Worm (Caenorhabditis elegans) whole organism, late embryonic: ENCODE data around the gene lmd-4.

ENCODE experiments used
- C08G9.2 ChIP-seq: sonication (generic microtip); optimal IDR thresholded peaks from 2 replicates; lab custom pipeline; 2016; ENCODE audit warnings: mild to moderate bottlenecking, missing genetic modification characterization, moderate library complexity, missing compliant biosample characterization
- C38D4.7 ChIP-seq: fragments of 200-800 bp; sonication (Bioruptor generic); optimal IDR thresholded peaks from 2 replicates; lab custom pipeline; 2018; ENCODE audit warnings: mild to moderate bottlenecking, missing genetic modification characterization, moderate library complexity, missing compliant biosample characterization
- F13H6.1 ChIP-seq: sonication (generic microtip); optimal IDR thresholded peaks from 2 replicates; lab custom pipeline; 2016; ENCODE audit warnings: missing genetic modification characterization, missing compliant biosample characterization
- Y22D7AL.16 ChIP-seq: sonication (generic microtip); optimal IDR thresholded peaks from 2 replicates; lab custom pipeline; 2016; ENCODE audit warnings: missing genetic modification characterization, missing compliant biosample characterization
- ceh-18 ChIP-seq: sonication (generic microtip); optimal IDR thresholded peaks from 2 replicates; lab custom pipeline; 2016; ENCODE audit warnings: missing genetic modification characterization, missing compliant biosample characterization
- ceh-2 ChIP-seq: sonication (generic microtip); optimal IDR thresholded peaks from 2 replicates; lab custom pipeline; 2016; ENCODE audit warnings: missing genotype, missing genetic modification characterization, missing compliant biosample characterization
- ceh-30 ChIP-seq: fragments of 150-350 bp; optimal IDR thresholded peaks from 2 replicates; lab custom pipeline; 2014; ENCODE audit warnings: missing biosample characterization, missing genetic modification characterization
- ceh-34 ChIP-seq: sonication (generic microtip); optimal IDR thresholded peaks from 2 replicates; lab custom pipeline; 2016; ENCODE audit warnings: mild to moderate bottlenecking, missing genetic modification characterization, missing compliant biosample characterization
- ceh-48 ChIP-seq: sonication (generic microtip); optimal IDR thresholded peaks from 2 replicates; lab custom pipeline; 2016; ENCODE audit warnings: missing genetic modification characterization, inconsistent platforms, missing compliant biosample characterization
- che-1 ChIP-seq: sonication (generic microtip); optimal IDR thresholded peaks from 2 replicates; lab custom pipeline; 2016; ENCODE audit warnings: mild to moderate bottlenecking, missing genetic modification characterization, missing compliant biosample characterization
- elt-2 ChIP-seq: sonication (generic microtip); optimal IDR thresholded peaks from 2 replicates; lab custom pipeline; 2016; ENCODE audit warnings: missing genetic modification reagents, missing genetic modification characterization, missing compliant biosample characterization
- elt-4 ChIP-seq: sonication (generic microtip); optimal IDR thresholded peaks from 2 replicates; lab custom pipeline; 2016; ENCODE audit warnings: missing genetic modification characterization, missing compliant biosample characterization
- ets-4 ChIP-seq: sonication (generic microtip); optimal IDR thresholded peaks from 2 replicates; lab custom pipeline; 2016; ENCODE audit warnings: missing genetic modification characterization, missing compliant biosample characterization
- fax-1 ChIP-seq: sonication (generic microtip); optimal IDR thresholded peaks from 2 replicates; lab custom pipeline; 2016; ENCODE audit warnings: missing genotype, missing genetic modification characterization, missing compliant biosample characterization
- fkh-10 ChIP-seq: fragments of 150-350 bp; optimal IDR thresholded peaks from 2 replicates; lab custom pipeline; 2014; ENCODE audit warnings: missing biosample characterization, missing genetic modification reagents, missing genetic modification characterization
- hlh-13 ChIP-seq: fragments of 200-800 bp; sonication (Bioruptor generic); optimal IDR thresholded peaks from 2 replicates; lab custom pipeline; 2018; ENCODE audit warnings: mild to moderate bottlenecking, missing genetic modification characterization, missing compliant biosample characterization
- hlh-30 ChIP-seq: sonication (generic microtip); optimal IDR thresholded peaks from 2 replicates; lab custom pipeline; 2017; ENCODE audit warnings: antibody characterized with exemption, missing genetic modification characterization, missing compliant biosample characterization; ENCODE audit not compliant: insufficient read depth
- hlh-6 ChIP-seq: sonication (generic microtip); optimal IDR thresholded peaks from 2 replicates; lab custom pipeline; 2016; ENCODE audit warnings: missing genotype, missing genetic modification characterization, missing compliant biosample characterization
- lin-11 ChIP-seq: fragments of 200-800 bp; sonication (Bioruptor generic); optimal IDR thresholded peaks from 2 replicates; lab custom pipeline; 2018; ENCODE audit warnings: mild to moderate bottlenecking, missing genetic modification characterization, missing compliant biosample characterization
- madf-2 ChIP-seq: sonication (generic microtip); optimal IDR thresholded peaks from 2 replicates; lab custom pipeline; 2017; ENCODE audit warnings: missing genetic modification characterization, missing compliant biosample characterization
- nhr-11 ChIP-seq: fragments of 150-350 bp; optimal IDR thresholded peaks from 2 replicates; lab custom pipeline; 2014; ENCODE audit warnings: missing biosample characterization, missing genetic modification characterization
- odd-2 ChIP-seq: sonication (generic microtip); optimal IDR thresholded peaks from 2 replicates; lab custom pipeline; 2017; ENCODE audit warnings: antibody characterized with exemption, mild to moderate bottlenecking, missing genetic modification characterization, missing compliant biosample characterization
- pax-1 ChIP-seq: fragments of 150-350 bp; optimal IDR thresholded peaks from 2 replicates; lab custom pipeline; 2014; ENCODE audit warnings: missing biosample characterization, missing genetic modification characterization
- pha-2 ChIP-seq: sonication (generic microtip); optimal IDR thresholded peaks from 2 replicates; lab custom pipeline; 2017; ENCODE audit warnings: mild to moderate bottlenecking, missing genetic modification characterization, missing compliant biosample characterization
- pqm-1 ChIP-seq: sonication (generic microtip); optimal IDR thresholded peaks from 2 replicates; lab custom pipeline; 2016; ENCODE audit warnings: missing genetic modification characterization, missing compliant biosample characterization
- rnt-1 ChIP-seq: sonication (generic microtip); optimal IDR thresholded peaks from 2 replicates; lab custom pipeline; 2016; ENCODE audit warnings: missing genetic modification characterization, missing compliant biosample characterization
- sox-2 ChIP-seq: fragments of 200-800 bp; sonication (Bioruptor generic); IDR thresholded peaks from 2 replicates; pipeline ENCODE4 v1.3.6; 2022; ENCODE audit warnings: missing genetic modification reagents, missing genetic modification characterization, missing compliant biosample characterization
- syd-9 ChIP-seq: sonication (generic microtip); optimal IDR thresholded peaks from 2 replicates; lab custom pipeline; 2016; ENCODE audit warnings: mild to moderate bottlenecking, missing genetic modification characterization, moderate library complexity, missing compliant biosample characterization
- zip-5 ChIP-seq: sonication (generic microtip); optimal IDR thresholded peaks from 2 replicates; lab custom pipeline; 2016; ENCODE audit warnings: missing genetic modification characterization, missing compliant biosample characterization

lmd-4 gene

ce11 chrV:7274992-7275391 is 45.8 kb downstream of the lmd-4 start, which contains the start of gene C13A2.10:
Gene C13A2.10 (minus strand): TSS chrV:7275092.
- TF ChIP-seq ceh-34: no peak
- TF ChIP-seq elt-2: no peak
- TF ChIP-seq C08G9.2 (tag; lab: Kevin White, UChicago): no peak
- no peak for TF ChIP-seq fkh-10 (GFP tag; lab: Kevin White, UChicago)
- no peak for TF ChIP-seq fax-1
- no peak for TF ChIP-seq che-1 (tag; lab: Kevin White, UChicago)
- TF ChIP-seq hlh-30 (tag; lab: Kevin White, UChicago): no peak
- TF ChIP-seq ceh-2 (tag; lab: Kevin White, UChicago): no peak
- TF ChIP-seq lin-11 (tag; lab: Kevin White, UChicago): no peak
- TF ChIP-seq Y22D7AL.16 (tag; lab: Kevin White, UChicago): no peak
- TF ChIP-seq hlh-13: no peak
- no peak for TF ChIP-seq madf-2 (tag; lab: Kevin White, UChicago)
- TF ChIP-seq hlh-6 (tag; lab: Kevin White, UChicago): no peak
- no peak for TF ChIP-seq pqm-1 (tag; lab: Kevin White, UChicago)
- TF ChIP-seq elt-4 (tag; lab: Kevin White, UChicago): no peak
- TF ChIP-seq, all 69 proteins: peak for 0

- no peak for TF ChIP-seq madf-2 (tag; lab: Kevin White, UChicago)
- no peak for TF ChIP-seq ets-4
- no peak for TF ChIP-seq ceh-2 (tag; lab: Kevin White, UChicago)
- TF ChIP-seq che-1 (tag; lab: Kevin White, UChicago): no peak
- TF ChIP-seq zip-5 (tag; lab: Kevin White, UChicago): no peak
- no peak for TF ChIP-seq pha-2
- TF ChIP-seq hlh-6 (tag; lab: Kevin White, UChicago): no peak
- no peak for TF ChIP-seq sox-2 (GFP tag; lab: Robert Waterston, UW)
- no peak for TF ChIP-seq elt-4 (tag; lab: Kevin White, UChicago)
- TF ChIP-seq pax-1 (tag; lab: Kevin White, UChicago): no peak
- TF ChIP-seq hlh-13: no peak
- no peak for TF ChIP-seq C38D4.7 (GFP tag; lab: Kevin White, UChicago)
- TF ChIP-seq ceh-30: no peak
- no peak for TF ChIP-seq ceh-48 (tag; lab: Kevin White, UChicago)
- no peak for TF ChIP-seq rnt-1 (tag; lab: Kevin White, UChicago)
- TF ChIP-seq nhr-11 (tag; lab: Kevin White, UChicago): no peak
- no peak for TF ChIP-seq ceh-18 (tag; lab: Kevin White, UChicago)
- no peak for TF ChIP-seq F13H6.1 (tag; lab: Kevin White, UChicago)
- TF ChIP-seq syd-9 (tag; lab: Kevin White, UChicago): no peak
Observed at ce11 chrV:7269399-7269798, 51.4 kb downstream of the lmd-4 start, which contains the start of gene C13A2.6. Gene C13A2.6 (plus strand): TSS chrV:7269699.

ce11 chrV:7266021-7266420 is 54.8 kb downstream of the lmd-4 start, which contains the start of gene C13A2.7:
Gene C13A2.7 (plus strand): TSS chrV:7266321.
- TF ChIP-seq odd-2 (tag; lab: Kevin White, UChicago) (no peak), ceh-30 (no peak)
